Worm (Caenorhabditis elegans): ENCODE results near the gene trpp-12.

ce11 chrX:2410978-2411377 lies 1.5 kb downstream of the trpp-12 start:
- TF ChIP-seq ztf-23 (GFP tag; IDR thresholded peaks at IDR 0.05), result no peak
- TF ChIP-seq flt-1 (GFP tag; IDR thresholded peaks at IDR 0.05), result no peak
- no peak for TF ChIP-seq tab-1 (GFP tag; IDR thresholded peaks at IDR 0.05)

Data from whole organism, midembryonic.